Worm (Caenorhabditis elegans): Measurements from ENCODE around the gene F08F8.9.

DNA sequence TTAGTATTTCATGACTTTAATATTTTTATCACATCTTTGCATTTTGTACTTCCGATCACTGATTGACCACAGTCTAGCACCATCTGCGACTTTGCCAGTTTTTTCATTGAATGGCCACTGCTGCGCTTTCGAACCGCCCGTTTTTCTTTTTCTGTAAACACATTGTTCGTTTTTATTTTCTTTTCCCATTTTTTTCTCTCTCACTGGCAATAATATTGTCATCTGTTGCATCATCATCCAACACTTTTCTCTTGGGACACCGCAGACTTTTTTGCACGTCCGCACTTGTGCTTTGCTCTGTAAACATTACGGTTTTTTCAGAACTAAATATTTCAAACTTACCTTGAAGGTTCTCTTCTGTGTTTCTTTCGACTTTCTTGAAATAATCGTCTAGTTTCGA is 4.9 kb upstream of the F08F8.9 start:
- no peak for TF ChIP-seq med-1 (GFP tag; optimal IDR thresholded peaks at IDR 0.05; ENCODE audit: insufficient read depth)
- TF ChIP-seq ref-1 (GFP tag; conservative IDR thresholded peaks at IDR 0.05), result no peak
- no peak for TF ChIP-seq flt-1 (GFP tag; IDR thresholded peaks at IDR 0.05)
- no peak for TF ChIP-seq klf-2 (GFP tag; conservative IDR thresholded peaks at IDR 0.05)
- TF ChIP-seq ztf-23 (GFP tag; IDR thresholded peaks at IDR 0.05), result no peak

Measured in whole organism, midembryonic.